Fruit fly (Drosophila melanogaster) S2 (cell line): ENCODE results near the gene CG10366.

ENCODE experiments used
- CG8478 ChIP-seq: fragments of >200 bp; optimal IDR thresholded peaks from 2 replicates; lab custom pipeline; 2018
- CTCF ChIP-seq, 2 experiments: fragments of >200 bp; optimal IDR thresholded peaks; 2 replicates each; lab custom pipeline; 2018

- no peak for TF ChIP-seq CG8478
- TF ChIP-seq CTCF (optimal IDR thresholded peaks at IDR 0.05; lab: Kevin White, UChicago), result no peak
These were observed 13.2 kb upstream of the CG10366 start for dm6 chr2L:19570806-19571254.
